Fruit fly (Drosophila melanogaster): ENCODE results near the gene eIF4E1.

The eIF4E1 gene

DNA sequence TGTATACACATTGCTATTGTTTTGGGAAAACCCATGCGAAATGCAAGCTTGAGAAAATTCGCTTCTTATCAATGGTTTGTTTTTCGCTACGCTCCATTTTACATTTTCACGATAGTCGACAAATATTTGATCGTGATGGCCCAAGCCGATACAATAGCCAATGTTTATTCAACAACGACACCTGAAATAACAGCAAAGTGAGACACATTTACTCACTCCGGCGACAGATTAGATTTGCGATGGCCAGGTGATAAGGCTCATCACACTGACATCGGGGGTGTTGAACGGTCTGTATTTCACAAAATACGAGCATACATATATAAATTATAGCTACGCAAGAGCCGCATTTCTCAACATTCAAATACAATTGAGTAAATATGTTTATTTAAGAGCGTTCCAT lies 5.1 kb downstream of the eIF4E1 start:
- TF ChIP-seq CG17612 (GFP tag; IDR thresholded peaks at IDR 0.05): no peak
- no peak for TF ChIP-seq en (GFP tag; optimal IDR thresholded peaks at IDR 0.05)
- no peak for TF ChIP-seq esg (GFP tag; conservative IDR thresholded peaks at IDR 0.05)
- TF ChIP-seq TFAM (GFP tag; optimal IDR thresholded peaks at IDR 0.05): peak; percentile 33
- TF ChIP-seq CG6254 (GFP tag; optimal IDR thresholded peaks at IDR 0.05): peak; percentile 34
- TF ChIP-seq Sox102F (GFP tag; optimal IDR thresholded peaks at IDR 0.05): peak; percentile 1
- TF ChIP-seq vvl (GFP tag; IDR thresholded peaks at IDR 0.05): no peak
- no peak for TF ChIP-seq CG1832 (GFP tag; optimal IDR thresholded peaks at IDR 0.05)
- TF ChIP-seq schlank (tag; optimal IDR thresholded peaks at IDR 0.05): peak; percentile 89
- peak; percentile 55 for TF ChIP-seq dmrt99B (tag; optimal IDR thresholded peaks at IDR 0.05)
- no peak for TF ChIP-seq CG9437 (GFP tag; optimal IDR thresholded peaks at IDR 0.05)
- no peak for TF ChIP-seq CG10267 (tag; optimal IDR thresholded peaks at IDR 0.05)
- no peak for TF ChIP-seq btn (GFP tag; optimal IDR thresholded peaks at IDR 0.05)
- TF ChIP-seq ewg (GFP tag; optimal IDR thresholded peaks at IDR 0.05): no peak
- no peak for TF ChIP-seq insv (GFP tag; optimal IDR thresholded peaks at IDR 0.05)
- TF ChIP-seq seq (GFP tag; IDR thresholded peaks at IDR 0.05): peak; percentile 35; the same call in 1 of the 2 replicates
- peak; percentile 24; the same call in 1 of the 2 replicates for TF ChIP-seq Ada2b (GFP tag; IDR thresholded peaks at IDR 0.05)
- TF ChIP-seq CG6813 (GFP tag; optimal IDR thresholded peaks at IDR 0.05): peak; percentile 90
- TF ChIP-seq tap (tag; optimal IDR thresholded peaks at IDR 0.05): peak; percentile 55
- peak; percentile 52 for TF ChIP-seq CG18619 (GFP tag; optimal IDR thresholded peaks at IDR 0.05)
- TF ChIP-seq exex (tag; optimal IDR thresholded peaks at IDR 0.05): peak; percentile 79
- no peak for TF ChIP-seq CG10979 (tag; optimal IDR thresholded peaks at IDR 0.05)
- no peak for TF ChIP-seq peb (GFP tag; IDR thresholded peaks at IDR 0.05)
- no peak for TF ChIP-seq Hr39 (optimal IDR thresholded peaks at IDR 0.05)
- TF ChIP-seq CG3847 (GFP tag; IDR thresholded peaks at IDR 0.05): no peak
- TF ChIP-seq ttk (GFP tag; IDR thresholded peaks at IDR 0.05): no peak
- peak; percentile 28 for TF ChIP-seq CG7271 (tag; optimal IDR thresholded peaks at IDR 0.05)
- TF ChIP-seq Usf (GFP tag; optimal IDR thresholded peaks at IDR 0.05): no peak
- peak; percentile 69 for TF ChIP-seq pfk (GFP tag; optimal IDR thresholded peaks at IDR 0.05)
- TF ChIP-seq CG9215 (GFP tag; IDR thresholded peaks at IDR 0.05): no peak
- no peak for TF ChIP-seq Abd-B (GFP tag; optimal IDR thresholded peaks at IDR 0.05)
- peak; percentile 35; the same call in 1 of the 2 replicates for TF ChIP-seq CG31441 (GFP tag; IDR thresholded peaks at IDR 0.05)
- TF ChIP-seq sc (optimal IDR thresholded peaks at IDR 0.05): no peak
- peak; percentile 28 for TF ChIP-seq sc (GFP tag; optimal IDR thresholded peaks at IDR 0.05)
- no peak for TF ChIP-seq trh (GFP tag; optimal IDR thresholded peaks at IDR 0.05)
- peak; percentile 53 for TF ChIP-seq CG8290 (GFP tag; optimal IDR thresholded peaks at IDR 0.05)
- peak in 1 of 2 experiments; percentile 91 for TF ChIP-seq CG8290 (tag; optimal IDR thresholded peaks at IDR 0.05)
- TF ChIP-seq jing (GFP tag; optimal IDR thresholded peaks at IDR 0.05): no peak
- no peak for TF ChIP-seq tna (GFP tag; IDR thresholded peaks at IDR 0.05; ENCODE audit: partially characterized antibody)
- peak; percentile 42 for TF ChIP-seq CG33557 (GFP tag; optimal IDR thresholded peaks at IDR 0.05)
- TF ChIP-seq CG11456 (GFP tag; IDR thresholded peaks at IDR 0.05): no peak; the same call in 2 of the 3 replicates
- peak; percentile 75 for TF ChIP-seq CG34376 (GFP tag; optimal IDR thresholded peaks at IDR 0.05)
- no peak for TF ChIP-seq Six4 (GFP tag; optimal IDR thresholded peaks at IDR 0.05)
- TF ChIP-seq da (GFP tag; optimal IDR thresholded peaks at IDR 0.05): no peak
- peak; percentile 67 for TF ChIP-seq ara (GFP tag; IDR thresholded peaks at IDR 0.05)
- no peak for TF ChIP-seq pum (GFP tag; optimal IDR thresholded peaks at IDR 0.05)
- TF ChIP-seq Max (GFP tag; optimal IDR thresholded peaks at IDR 0.05): peak; percentile 57
- peak; percentile 18 for TF ChIP-seq gcm (GFP tag; optimal IDR thresholded peaks at IDR 0.05)
- TF ChIP-seq CG14014 (GFP tag; IDR thresholded peaks at IDR 0.05): no peak; the same call in 1 of the 2 replicates
- TF ChIP-seq CG9932 (GFP tag; IDR thresholded peaks at IDR 0.05): no peak
- no peak for TF ChIP-seq CG13123 (GFP tag; optimal IDR thresholded peaks at IDR 0.05)
- TF ChIP-seq Hr51 (GFP tag; optimal IDR thresholded peaks at IDR 0.05): peak in 1 of 2 experiments; percentile 30
